Fruit fly (Drosophila melanogaster) ovary, adult (tissue): ENCODE results near the gene Spn38F.

Source experiments
- CG17801 ChIP-seq: fragments of 200-800 bp; optimal IDR thresholded peaks from 2 replicates; lab custom pipeline; 2019; ENCODE audit warnings: missing biosample characterization, mild to moderate bottlenecking, missing genetic modification characterization, moderate library complexity; ENCODE audit not compliant: partially characterized antibody

The Spn38F gene

DNA sequence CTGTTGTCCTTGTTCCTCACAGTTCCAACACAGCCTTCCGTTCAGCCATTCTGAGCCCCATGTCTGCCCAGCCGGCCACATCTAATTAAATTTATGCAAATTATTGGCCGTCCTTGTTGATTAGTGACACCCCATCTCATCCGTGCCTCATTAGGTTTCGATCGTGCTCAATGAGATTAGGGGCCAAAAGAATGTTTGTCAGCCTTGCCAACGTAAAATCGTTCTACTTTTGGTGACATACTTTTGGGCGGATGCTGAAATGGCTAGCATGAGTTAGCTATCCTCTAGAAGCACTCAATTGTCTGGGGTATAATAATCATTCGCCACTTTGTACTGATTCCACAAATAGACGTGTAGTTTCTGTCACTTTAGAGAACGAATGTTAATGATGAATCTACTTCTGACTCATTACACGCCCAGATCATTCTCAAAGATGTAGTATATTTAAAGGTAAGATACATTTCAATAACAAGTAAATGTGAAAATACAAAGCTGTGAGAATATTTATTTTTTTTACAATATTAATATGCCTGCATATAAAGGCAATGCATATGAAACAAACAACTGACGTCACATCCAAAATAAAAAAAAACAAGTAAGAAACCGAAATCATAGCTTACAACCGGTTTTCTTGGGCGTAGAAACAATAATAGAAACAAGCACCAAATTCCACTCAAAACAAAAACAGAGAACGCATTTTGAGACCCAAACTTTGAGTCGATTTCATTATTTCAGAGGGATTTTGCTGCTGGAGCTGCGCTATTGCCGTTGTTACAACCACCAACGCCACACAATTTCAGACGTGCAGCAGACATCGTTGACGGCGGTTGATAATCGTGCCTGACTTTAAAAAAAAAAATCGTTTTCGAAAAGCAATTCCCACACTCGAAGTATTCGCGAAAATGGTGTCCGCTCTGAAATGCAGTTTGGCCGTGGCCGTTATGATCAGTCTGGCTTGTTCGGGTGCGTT lies 20.9 kb upstream of the Spn38F start, which contains the start of gene bero:
Gene bero, plus strand, starts transcription at position 325 of the 970 bp plus-strand sequence.
- TF ChIP-seq CG17801 (GFP tag; lab: Kevin White, UChicago) = no peak

DNA sequence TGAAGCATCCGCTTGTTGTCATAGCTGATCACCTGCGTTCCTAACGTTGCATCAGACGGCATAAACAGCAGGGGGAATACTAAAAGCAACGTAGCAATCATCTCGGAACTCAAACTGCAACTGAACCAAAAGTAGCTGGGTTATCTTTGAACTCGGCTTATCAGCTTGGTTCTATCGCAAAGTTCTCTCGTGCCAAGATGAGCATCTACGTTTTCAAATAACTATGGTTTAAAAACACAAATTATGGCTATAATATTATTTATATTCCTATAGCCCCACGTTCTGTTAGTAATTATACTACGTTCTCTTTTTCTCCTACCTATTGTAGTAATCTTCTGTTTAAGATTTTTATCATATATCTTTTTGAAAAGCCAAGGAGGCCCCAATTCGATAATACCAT lies 20.0 kb upstream of the Spn38F start, which contains the start of gene CG14400:
Gene CG14400, minus strand, starts transcription at position 101 of the 400 bp plus-strand sequence.
- no peak for TF ChIP-seq CG17801 (GFP tag; lab: Kevin White, UChicago)

DNA sequence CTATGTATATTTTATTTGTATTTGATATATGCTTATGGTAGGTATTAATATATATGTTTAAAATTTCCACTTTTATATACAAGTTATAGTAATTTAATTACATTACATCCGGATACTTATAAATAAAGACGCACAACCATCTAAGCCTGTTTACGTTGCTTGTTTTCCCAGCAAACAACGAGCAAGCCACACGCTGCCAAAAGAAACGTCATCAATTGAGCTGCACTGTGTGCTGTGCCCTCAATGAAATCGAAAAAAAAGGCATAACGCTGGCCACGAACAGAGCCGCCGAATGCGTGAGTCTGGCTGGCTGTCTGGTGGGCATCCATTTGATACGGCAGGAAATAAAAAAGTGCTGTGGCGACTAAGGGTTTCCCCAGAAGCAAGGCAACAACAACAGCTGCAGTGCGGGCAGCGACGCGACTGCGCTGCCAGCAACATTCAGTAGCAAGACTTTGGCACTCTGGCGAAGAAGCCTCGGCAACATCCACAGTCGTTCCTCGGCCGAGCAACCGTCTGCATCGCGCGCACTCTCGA lies 14.4 kb upstream of the Spn38F start, which contains the start of gene twit:
Gene twit, plus strand, starts transcription at position 487 of the 537 bp plus-strand sequence.
- no peak for TF ChIP-seq CG17801 (GFP tag; lab: Kevin White, UChicago)

DNA sequence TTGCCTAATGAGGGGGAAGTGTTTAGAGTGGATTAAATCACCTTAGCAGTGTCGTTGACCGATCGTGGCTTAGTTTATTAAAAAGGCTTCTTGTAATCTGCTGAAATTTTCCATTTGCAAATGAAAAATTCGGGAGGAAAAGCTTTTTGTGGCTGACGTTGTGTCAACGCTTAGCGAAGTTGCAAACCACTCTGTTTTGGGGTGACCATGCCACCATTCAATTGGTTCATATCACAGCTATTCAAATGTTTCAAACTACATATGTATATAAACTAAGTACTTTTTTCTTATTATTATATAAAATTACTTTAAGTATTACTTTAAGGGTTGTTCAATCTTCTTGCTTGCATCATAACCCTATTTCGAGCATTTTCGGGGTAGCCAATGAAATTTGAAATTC lies 13.8 kb upstream of the Spn38F start:
- no peak for TF ChIP-seq CG17801 (GFP tag; lab: Kevin White, UChicago)

DNA sequence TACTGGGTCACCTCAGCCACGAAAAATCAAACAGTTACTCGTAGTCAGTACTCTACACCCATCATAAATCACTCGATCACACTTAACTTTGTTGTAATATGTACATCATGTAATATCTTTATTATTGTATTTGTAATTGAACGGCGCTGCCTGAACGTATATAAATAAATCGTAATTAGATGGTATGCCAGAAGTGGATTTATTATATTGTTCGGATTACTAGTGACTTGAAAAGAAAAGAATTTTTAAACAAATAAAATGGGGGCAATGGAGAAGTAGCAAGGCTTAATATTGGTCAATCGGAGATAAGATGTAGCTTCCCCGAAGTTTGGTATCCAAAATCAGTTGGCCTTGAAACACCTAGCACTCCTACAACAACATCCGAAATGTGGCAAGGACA lies 11.2 kb upstream of the Spn38F start, which contains the start of gene CG14402:
Gene CG14402, plus strand, starts transcription at position 301 of the 400 bp plus-strand sequence.
- TF ChIP-seq CG17801 (GFP tag; lab: Kevin White, UChicago) = no peak

DNA sequence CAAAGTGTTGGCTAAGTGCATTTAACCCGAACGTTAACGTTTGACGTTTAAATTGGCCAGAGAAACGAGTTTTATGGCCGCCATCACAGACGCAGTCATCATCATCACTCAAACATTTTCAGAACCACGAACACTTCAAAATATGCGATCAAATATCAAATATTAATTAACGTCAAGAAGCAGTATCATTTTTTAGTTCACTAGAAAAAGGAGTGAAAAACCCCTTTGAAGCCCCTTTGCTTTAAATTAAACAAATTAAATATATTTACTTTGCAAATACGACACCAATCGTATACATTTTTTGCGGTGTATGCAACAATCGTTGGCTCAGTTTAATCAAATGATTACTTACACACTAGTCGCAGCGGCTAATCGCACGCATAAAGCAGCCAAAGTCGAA lies 6.6 kb upstream of the Spn38F start:
- TF ChIP-seq CG17801 (GFP tag; lab: Kevin White, UChicago) = no peak

DNA sequence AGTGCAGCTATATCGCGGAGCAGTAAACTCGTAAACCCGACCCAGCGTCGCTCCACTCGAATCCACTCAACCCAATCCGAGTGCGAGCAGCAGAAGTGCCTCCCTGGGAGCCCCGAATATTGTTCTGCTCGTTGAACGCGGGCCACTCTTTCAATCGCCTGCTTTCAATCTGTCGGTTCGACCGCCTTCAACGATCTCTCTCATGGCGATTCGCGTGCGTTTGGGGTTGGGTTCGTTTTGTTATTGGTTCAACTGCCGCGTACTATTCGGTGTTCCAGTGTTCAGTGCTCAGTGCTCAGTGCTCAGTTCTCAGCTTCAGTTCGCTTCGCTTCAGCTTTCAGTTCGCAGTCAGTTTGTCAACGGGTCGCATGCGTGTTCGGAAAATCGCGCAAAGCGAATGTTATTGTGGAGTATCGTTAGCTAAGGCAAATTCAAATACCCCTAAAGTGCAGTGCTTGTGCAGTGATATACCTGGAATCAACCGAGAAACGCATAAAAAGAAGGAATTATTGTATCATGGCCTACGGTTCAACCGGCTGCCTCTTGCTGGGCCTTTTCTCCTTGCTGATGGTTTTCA lies 2.8 kb upstream of the Spn38F start, which contains the start of gene CG31676:
Gene CG31676, plus strand, starts transcription at position 289 of the 577 bp plus-strand sequence.
- TF ChIP-seq CG17801 (GFP tag; lab: Kevin White, UChicago) = no peak

DNA sequence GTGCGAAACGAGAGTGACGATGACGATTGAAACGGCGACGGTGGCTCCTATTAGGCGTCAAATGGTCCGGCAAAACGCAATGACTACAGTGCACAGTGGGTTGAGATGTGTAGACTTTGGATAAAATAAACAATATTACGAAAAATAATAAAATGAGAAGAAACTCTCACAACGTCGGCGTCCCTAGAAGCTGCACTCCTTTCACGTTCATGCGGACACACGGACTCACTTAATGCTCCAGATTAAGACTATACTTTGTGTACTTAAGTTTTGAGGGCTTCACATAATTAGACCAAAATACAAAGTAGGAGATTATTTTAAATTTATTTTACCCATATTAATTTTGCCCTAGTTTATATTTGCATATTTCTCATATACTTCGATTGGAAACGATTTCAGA lies 2.2 kb upstream of the Spn38F start:
- no peak for TF ChIP-seq CG17801 (GFP tag; lab: Kevin White, UChicago)

DNA sequence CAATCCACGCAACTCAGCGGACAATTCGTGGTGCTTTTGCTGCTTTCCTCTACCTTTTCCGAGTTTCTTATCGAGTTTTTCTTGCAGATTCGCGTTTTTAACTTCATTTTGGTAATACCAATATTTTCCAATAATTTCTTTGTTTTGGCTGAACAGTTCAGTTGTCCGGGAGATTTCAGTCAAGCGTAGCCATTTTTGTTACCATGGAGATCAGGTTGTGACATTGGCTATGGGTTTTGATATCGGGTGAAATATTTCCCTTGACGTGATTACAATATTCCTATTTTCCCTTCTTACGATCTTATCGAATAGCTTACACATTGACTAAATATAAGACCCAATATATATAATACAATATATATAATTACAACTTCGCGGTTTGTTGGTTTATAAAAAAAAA lies 2.3 kb downstream of the Spn38F start, which contains the start of gene Oseg5:
Gene Oseg5, minus strand, starts transcription at position 340 of the 400 bp plus-strand sequence.
- no peak for TF ChIP-seq CG17801 (GFP tag; lab: Kevin White, UChicago)

DNA sequence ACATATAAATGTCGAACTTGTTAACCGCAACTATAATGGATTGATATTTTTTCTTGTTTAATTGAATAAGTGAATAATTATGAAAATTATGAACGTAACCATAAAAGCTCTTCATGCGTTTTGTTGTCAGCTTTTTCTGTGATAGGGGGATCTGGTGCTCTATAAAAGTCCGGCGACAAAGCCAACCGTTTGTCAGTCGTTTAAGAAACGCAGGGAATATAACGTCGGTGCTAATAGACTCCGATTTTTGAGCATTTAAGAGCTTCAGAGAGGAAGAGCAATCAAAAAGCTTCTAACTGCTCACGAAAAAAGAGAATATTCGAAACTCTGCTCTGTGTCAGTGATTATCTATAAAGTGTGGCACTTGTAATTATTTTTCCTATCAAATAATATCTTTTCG lies 6.7 kb downstream of the Spn38F start, which contains the start of gene CG31674:
Gene CG31674, plus strand, starts transcription at position 203 of the 400 bp plus-strand sequence.
- TF ChIP-seq CG17801 (GFP tag; lab: Kevin White, UChicago) = peak; percentile 34

DNA sequence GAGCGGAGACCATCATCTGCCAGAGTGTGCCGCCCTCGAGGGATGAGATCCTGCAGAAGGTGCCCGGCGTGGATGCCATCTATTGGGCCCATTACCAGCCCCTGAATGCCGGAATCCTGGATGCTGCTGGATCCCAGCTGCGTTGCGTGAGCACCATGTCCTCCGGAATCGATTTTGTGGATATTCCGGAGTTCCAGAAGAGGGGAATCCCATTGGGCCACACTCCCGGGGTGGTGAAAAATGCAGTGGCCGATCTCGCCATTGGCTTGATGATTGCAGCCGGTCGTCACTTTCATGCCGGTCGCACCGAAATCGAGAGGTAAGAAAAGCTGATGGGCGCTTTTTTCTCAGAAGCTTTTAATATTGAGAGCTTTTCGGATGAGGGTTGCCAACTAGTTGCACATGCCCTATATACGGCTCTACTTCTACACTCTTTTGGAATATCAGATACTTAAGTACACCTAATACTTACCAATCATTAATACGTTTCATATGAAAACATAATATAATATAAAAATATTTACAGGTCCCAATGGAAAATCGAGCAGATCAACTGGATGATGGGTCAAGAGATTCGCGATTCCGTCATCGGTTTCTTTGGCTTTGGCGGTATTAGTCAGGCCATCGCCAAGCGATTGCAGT lies 7.9 kb downstream of the Spn38F start:
- TF ChIP-seq CG17801 (GFP tag; lab: Kevin White, UChicago) = peak; percentile 26

DNA sequence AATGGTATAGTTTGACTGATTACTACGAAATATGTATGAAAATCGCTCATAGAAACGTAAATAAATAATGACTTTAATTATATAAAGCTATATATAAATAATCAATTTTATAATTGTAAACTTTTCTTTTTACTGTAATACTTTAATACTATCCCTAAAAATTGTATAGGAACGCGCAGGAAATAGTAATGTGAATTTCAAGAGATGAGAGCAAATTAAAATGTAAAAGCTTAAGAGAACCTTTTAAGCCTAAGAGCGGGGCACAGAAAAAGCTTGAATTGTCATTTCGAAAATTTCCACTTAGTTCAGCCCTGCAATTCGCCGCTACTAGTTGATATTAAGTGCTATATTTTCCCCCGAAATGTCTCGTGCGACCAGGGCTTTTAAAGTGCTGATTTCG lies 8.5 kb downstream of the Spn38F start, which contains the start of gene CG31673:
Gene CG31673, plus strand, starts transcription at position 301 of the 400 bp plus-strand sequence.
- no peak for TF ChIP-seq CG17801 (GFP tag; lab: Kevin White, UChicago)

DNA sequence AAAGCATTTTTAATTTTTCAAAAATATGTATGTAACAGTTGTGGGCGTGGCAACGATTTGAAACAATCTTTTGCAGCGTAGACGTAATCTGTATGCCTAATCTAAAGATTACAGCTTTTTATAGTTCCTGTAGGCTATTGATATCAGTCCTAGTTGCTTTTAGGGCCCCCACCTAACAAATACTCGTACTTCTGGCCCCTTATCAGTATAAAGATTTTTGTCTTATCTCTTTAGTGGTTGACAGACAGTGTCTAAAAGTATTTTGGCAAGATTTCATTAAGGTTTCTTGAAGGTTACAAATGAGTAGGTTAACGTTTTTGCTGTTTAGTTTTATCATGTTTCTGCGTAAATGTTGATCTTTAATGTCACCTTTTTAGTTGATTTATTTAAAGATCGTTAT lies 9.1 kb downstream of the Spn38F start:
- no peak for TF ChIP-seq CG17801 (GFP tag; lab: Kevin White, UChicago)

DNA sequence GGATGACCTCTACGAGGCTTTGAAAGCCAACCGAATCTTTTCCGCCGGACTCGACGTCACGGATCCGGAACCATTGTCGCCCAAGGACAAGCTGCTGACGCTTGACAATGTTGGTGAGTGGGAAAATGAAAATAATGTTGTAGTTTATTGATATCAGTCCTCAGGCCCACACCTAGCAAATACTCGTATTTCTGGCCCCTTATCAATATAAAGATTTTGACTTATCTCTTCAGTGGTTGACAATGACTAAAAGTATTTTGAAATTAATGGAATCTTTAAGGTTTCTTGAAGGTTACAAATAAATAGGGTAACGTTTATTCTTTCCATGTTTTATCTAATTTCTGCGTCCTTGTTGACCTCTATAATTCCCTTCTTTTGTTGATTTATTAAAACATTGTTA lies 10.7 kb downstream of the Spn38F start:
- TF ChIP-seq CG17801 (GFP tag; lab: Kevin White, UChicago) = no peak
